Worm (Caenorhabditis elegans): ENCODE measurements around the gene Y43C5A.2.

DNA sequence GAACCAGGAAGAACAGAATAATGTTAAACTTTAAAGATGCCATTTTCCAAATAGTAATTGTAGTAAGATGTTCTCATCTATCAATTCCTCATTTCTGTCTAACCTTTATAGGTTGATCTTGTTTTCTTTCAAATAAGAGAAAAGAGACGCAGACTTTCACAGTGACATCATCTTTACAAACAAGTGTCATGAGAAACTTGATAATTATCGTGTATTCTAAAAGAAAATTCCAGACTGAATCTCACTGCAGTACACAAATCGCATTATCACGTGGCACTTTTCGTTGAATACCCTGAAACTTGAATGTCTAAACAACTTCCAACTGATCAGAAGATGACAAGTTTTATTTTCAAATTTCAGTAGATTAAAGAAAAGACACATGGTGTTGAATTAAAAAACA lies 25.4 kb downstream of the Y43C5A.2 start, which contains the start of gene R09E10.13:
- TF ChIP-seq W03F9.2 (tag; optimal IDR thresholded peaks at IDR 0.05) (no peak), him-1 (tag; optimal IDR thresholded peaks at IDR 0.05) (no peak), dao-5 (tag; optimal IDR thresholded peaks at IDR 0.05) (no peak)

All from whole organism, L4/young adult.